Worm (Caenorhabditis elegans) whole organism, L4 larva: ENCODE measurements around the gene skr-4.
"Not testable (repeated sequence)": the region's sequence is repeated elsewhere in the genome, so short reads cannot be mapped to it uniquely, and the experiment has no call there.

Source experiments
- R02D3.7 ChIP-seq: fragments of 150-350 bp; sonication (generic microtip); optimal IDR thresholded peaks from 3 replicates; lab custom pipeline; 2014; ENCODE audit warnings: missing biosample characterization, missing genetic modification characterization
- Y105C5A.15 ChIP-seq: fragments of 200-800 bp; sonication (Bioruptor generic); IDR thresholded peaks from 2 replicates; pipeline ENCODE4 v1.3.6; 2022; ENCODE audit warnings: missing genetic modification characterization, missing compliant biosample characterization
- Y48G9A.11 ChIP-seq: fragments of 200-800 bp; sonication (Bioruptor generic); IDR thresholded peaks from 2 replicates; pipeline ENCODE4 v1.3.6; 2022; ENCODE audit warnings: missing genetic modification reagents, missing genetic modification characterization, missing compliant biosample characterization
- ZK337.2 ChIP-seq: fragments of 200-800 bp; sonication (Bioruptor generic); IDR thresholded peaks from 2 replicates; pipeline ENCODE4 v1.3.6; 2022; ENCODE audit warnings: missing genetic modification reagents, missing genetic modification characterization, missing compliant biosample characterization
- aha-1 ChIP-seq: fragments of 150-350 bp; peaks from one replicate; lab custom pipeline; 2014; ENCODE audit warnings: missing biosample characterization, missing genetic modification characterization
- aly-2 ChIP-seq: sonication (generic microtip); optimal IDR thresholded peaks from 2 replicates; lab custom pipeline; 2018; ENCODE audit warnings: missing biosample characterization, missing genetic modification characterization
- ama-1 ChIP-seq: fragments of 150-350 bp; optimal IDR thresholded peaks from 2 replicates; lab custom pipeline; 2014; ENCODE audit warnings: inconsistent platforms, mixed read lengths
- ceh-20 ChIP-seq: fragments of 200-800 bp; sonication (Bioruptor generic); IDR thresholded peaks from 2 replicates; pipeline ENCODE4 v1.3.6; 2022; ENCODE audit warnings: missing genetic modification reagents, missing genetic modification characterization, missing compliant biosample characterization
- ces-1 ChIP-seq: fragments of 150-350 bp; sonication (generic microtip); optimal IDR thresholded peaks from 4 replicates; lab custom pipeline; 2014; ENCODE audit warnings: missing biosample characterization, missing genetic modification reagents, missing genetic modification characterization
- daf-16 ChIP-seq, 3 experiments: sonication (generic microtip); optimal IDR thresholded peaks; 2 replicates each; lab custom pipeline; 2016 to 2017; ENCODE audit warnings: missing genetic modification characterization in 3 of 3, missing genetic modification reagents in 3 of 3, mild to moderate bottlenecking in 2 of 3, missing compliant biosample characterization in 2 of 3, missing biosample characterization in 1 of 3, moderate library complexity in 1 of 3
- daf-19 ChIP-seq: fragments of 200-800 bp; sonication (Bioruptor generic); conservative IDR thresholded peaks from 2 replicates; pipeline ENCODE4 v1.3.6; 2022; ENCODE audit warnings: missing genetic modification characterization, missing compliant biosample characterization
- dpl-1 ChIP-seq: fragments of 150-350 bp; optimal IDR thresholded peaks from 2 replicates; lab custom pipeline; 2014; ENCODE audit warnings: missing biosample characterization, missing genetic modification reagents, missing genetic modification characterization
- jun-1 ChIP-seq: fragments of 150-350 bp; optimal IDR thresholded peaks from 2 replicates; lab custom pipeline; 2014; ENCODE audit warnings: missing biosample characterization, missing genetic modification reagents, missing genetic modification characterization
- lim-7 ChIP-seq: fragments of 200-800 bp; sonication (Bioruptor generic); IDR thresholded peaks from 2 replicates; pipeline ENCODE4 v1.3.6; 2022; ENCODE audit warnings: missing genetic modification characterization, missing compliant biosample characterization
- lin-13 ChIP-seq: fragments of 150-350 bp; optimal IDR thresholded peaks from 2 replicates; lab custom pipeline; 2014; ENCODE audit warnings: missing biosample characterization, missing genetic modification reagents, missing genetic modification characterization
- lin-38 ChIP-seq: fragments of 200-800 bp; sonication (Bioruptor generic); IDR thresholded peaks from 2 replicates; pipeline ENCODE4 v1.3.6; 2022; ENCODE audit warnings: missing genetic modification reagents, missing genetic modification characterization, missing compliant biosample characterization
- madf-9 ChIP-seq: fragments of 200-800 bp; sonication (Bioruptor generic); conservative IDR thresholded peaks from 2 replicates; pipeline ENCODE4 v1.3.6; 2022; ENCODE audit warnings: missing genetic modification reagents, missing genetic modification characterization, missing compliant biosample characterization
- mep-1 ChIP-seq: fragments of 150-350 bp; sonication (generic microtip); optimal IDR thresholded peaks from 3 replicates; lab custom pipeline; 2014; ENCODE audit warnings: missing biosample characterization, missing genetic modification characterization
- mxl-2 ChIP-seq: fragments of 200-800 bp; sonication (Bioruptor generic); conservative IDR thresholded peaks from 2 replicates; pipeline ENCODE4 v1.3.6; 2022; ENCODE audit warnings: missing genetic modification reagents, missing genetic modification characterization, missing compliant biosample characterization
- mxl-3 ChIP-seq: fragments of 200-800 bp; sonication (Bioruptor generic); optimal IDR thresholded peaks from 2 replicates; lab custom pipeline; 2018; ENCODE audit warnings: mild to moderate bottlenecking, missing genetic modification characterization, missing compliant biosample characterization
- nhr-10 ChIP-seq: fragments of 150-350 bp; optimal IDR thresholded peaks from 2 replicates; lab custom pipeline; 2014; ENCODE audit warnings: missing biosample characterization, missing genetic modification characterization
- nhr-11 ChIP-seq: fragments of 150-350 bp; optimal IDR thresholded peaks from 2 replicates; lab custom pipeline; 2014; ENCODE audit warnings: missing biosample characterization, missing genetic modification characterization
- nhr-111 ChIP-seq: fragments of 200-800 bp; sonication (Bioruptor generic); optimal IDR thresholded peaks from 2 replicates; lab custom pipeline; 2018; ENCODE audit warnings: mild to moderate bottlenecking, missing genetic modification characterization, missing compliant biosample characterization
- nhr-25 ChIP-seq: sonication (generic microtip); optimal IDR thresholded peaks from 2 replicates; lab custom pipeline; 2017; ENCODE audit warnings: missing genetic modification characterization, mild to moderate bottlenecking, missing compliant biosample characterization, antibody characterized with exemption, moderate library complexity, borderline replicate concordance; ENCODE audit not compliant: insufficient read depth
- nhr-28 ChIP-seq: fragments of 150-350 bp; optimal IDR thresholded peaks from 2 replicates; lab custom pipeline; 2014; ENCODE audit warnings: missing biosample characterization, missing genetic modification characterization
- nhr-41 ChIP-seq: fragments of 200-800 bp; sonication (Bioruptor generic); IDR thresholded peaks from 2 replicates; pipeline ENCODE4 v1.3.6; 2022; ENCODE audit warnings: missing genetic modification reagents, missing genetic modification characterization, missing compliant biosample characterization
- nhr-48 ChIP-seq: sonication (generic microtip); optimal IDR thresholded peaks from 2 replicates; lab custom pipeline; 2016; ENCODE audit warnings: mild to moderate bottlenecking, missing genetic modification characterization, missing compliant biosample characterization
- nhr-76 ChIP-seq: fragments of 150-350 bp; optimal IDR thresholded peaks from 2 replicates; lab custom pipeline; 2014; ENCODE audit warnings: missing biosample characterization, missing genetic modification characterization
- rbr-2 ChIP-seq: sonication (generic microtip); optimal IDR thresholded peaks from 2 replicates; lab custom pipeline; 2016; ENCODE audit warnings: missing genotype, missing genetic modification characterization, missing compliant biosample characterization
- snpc-1.2 ChIP-seq: fragments of 200-800 bp; sonication (Bioruptor generic); IDR thresholded peaks from 2 replicates; pipeline ENCODE4 v1.3.6; 2022; ENCODE audit warnings: missing genetic modification reagents, missing genetic modification characterization, missing compliant biosample characterization
- snpc-4 ChIP-seq: fragments of 150-350 bp; optimal IDR thresholded peaks from 2 replicates; lab custom pipeline; 2014; ENCODE audit warnings: missing biosample characterization, missing genetic modification characterization
- spr-1 ChIP-seq: sonication (generic microtip); optimal IDR thresholded peaks from 2 replicates; lab custom pipeline; 2016; ENCODE audit warnings: mild to moderate bottlenecking, missing genetic modification characterization, missing compliant biosample characterization
- tra-1 ChIP-seq: fragments of 200-800 bp; sonication (Bioruptor generic); IDR thresholded peaks from 2 replicates; pipeline ENCODE4 v1.3.6; 2022; ENCODE audit warnings: missing genetic modification reagents, missing genetic modification characterization, missing compliant biosample characterization
- unc-130 ChIP-seq: sonication (generic microtip); optimal IDR thresholded peaks from 2 replicates; lab custom pipeline; 2016; ENCODE audit warnings: missing genetic modification reagents, missing genetic modification characterization, missing compliant biosample characterization
- unc-62 ChIP-seq, 3 experiments: fragments of 150-350 bp in 1 of 3; sonication (generic microtip); optimal IDR thresholded peaks in 2 of 3; peaks in 1 of 3; 1 replicate in 1 of 3; 2 replicates in 2 of 3; lab custom pipeline; 2014 to 2017; ENCODE audit warnings: missing biosample characterization in 3 of 3, missing genetic modification characterization in 3 of 3, missing genetic modification reagents in 3 of 3, missing genotype in 1 of 3
- zfp-2 ChIP-seq: sonication (generic microtip); optimal IDR thresholded peaks from 2 replicates; lab custom pipeline; 2016; ENCODE audit warnings: mild to moderate bottlenecking, missing genetic modification characterization, missing compliant biosample characterization

skr-4 gene

ce11 chrV:19934223-19934622 is 10.2 kb downstream of the skr-4 start, which contains the start of gene algn-7:
Gene algn-7, minus strand, starts transcription at chrV:19934323.
- TF ChIP-seq madf-9 (GFP tag; lab: Robert Waterston, UW) (no peak), lim-7 (GFP tag; lab: Robert Waterston, UW) (no peak), ces-1 (GFP tag; lab: Kevin White, UChicago) (no peak), nhr-10 (no peak), nhr-25 (tag; lab: Kevin White, UChicago) (no peak), snpc-4 (no peak), lin-13 (GFP tag; lab: Kevin White, UChicago) (no peak), jun-1 (tag; lab: Kevin White, UChicago) (no peak), tra-1 (GFP tag; lab: Robert Waterston, UW) (no peak), daf-19 (GFP tag; lab: Robert Waterston, UW) (no peak)

ce11 chrV:19936945-19937344 is 12.9 kb downstream of the skr-4 start:
- TF ChIP-seq unc-62 (GFP tag; optimal IDR thresholded peaks at IDR 0.05 in 1 of 2; lab: Kevin White, UChicago): peak in 1 of 2 experiments; percentile 50
- no peak for TF ChIP-seq unc-62 (tag; optimal IDR thresholded peaks at IDR 0.05; lab: Kevin White, UChicago)
- no peak for TF ChIP-seq mxl-2 (GFP tag; lab: Robert Waterston, UW)
- no peak for TF ChIP-seq spr-1 (tag; lab: Kevin White, UChicago)
- TF ChIP-seq mxl-3: no peak

ce11 chrV:19946529-19946928 is 22.5 kb downstream of the skr-4 start, which contains the start of gene dhs-24:
Gene dhs-24, minus strand, starts transcription at chrV:19946629.
- 0 out of 2 replicates have a peak, but pooled peaks have one; percentile 21 for TF ChIP-seq lin-38 (GFP tag; lab: Robert Waterston, UW)
- TF ChIP-seq aly-2 (tag; lab: Kevin White, UChicago): no peak
- no peak for TF ChIP-seq dpl-1
- TF ChIP-seq ama-1 (lab: Kevin White, UChicago): peak; percentile 55
- 0 out of 2 replicates have a peak, but pooled peaks have one; percentile 13 for TF ChIP-seq snpc-1.2 (GFP tag; lab: Robert Waterston, UW)

ce11 chrV:19948993-19949392 is 25.0 kb downstream of the skr-4 start, which contains the start of gene tmed-4:
Gene tmed-4, minus strand, starts transcription at chrV:19949093.
- not testable (repeated sequence) for TF ChIP-seq nhr-48 (tag; lab: Kevin White, UChicago); nhr-41 (GFP tag; lab: Robert Waterston, UW); ZK337.2 (GFP tag; lab: Robert Waterston, UW)

ce11 chrV:19949721-19950120 is 25.7 kb downstream of the skr-4 start, which contains the start of gene Y60A3A.8:
Gene Y60A3A.8, plus strand, starts transcription at chrV:19949978.
- not testable (repeated sequence) for TF ChIP-seq nhr-111; ceh-20 (GFP tag; lab: Robert Waterston, UW); ZK337.2 (GFP tag; lab: Robert Waterston, UW)

DNA sequence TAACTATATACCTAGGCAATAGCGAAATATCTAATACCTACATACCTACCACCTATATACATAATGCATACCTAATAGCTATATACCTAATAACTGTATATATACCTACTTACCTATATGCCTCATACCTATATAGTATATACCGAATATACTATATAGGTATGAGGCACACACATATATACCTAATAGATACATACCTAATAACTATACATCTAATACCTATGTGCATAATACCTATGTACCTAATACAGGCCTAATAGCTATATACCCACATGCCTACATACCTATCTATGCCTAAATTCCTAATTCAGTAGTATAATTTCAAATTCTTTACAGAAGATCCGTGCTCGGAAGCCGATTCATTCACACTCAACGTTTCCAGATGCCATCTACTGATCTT is 30.5 kb downstream of the skr-4 start:
- peak in 1 of 2 experiments; percentile 72 for TF ChIP-seq unc-62 (GFP tag; optimal IDR thresholded peaks at IDR 0.05 in 1 of 2; lab: Kevin White, UChicago)
- TF ChIP-seq unc-62 (tag; optimal IDR thresholded peaks at IDR 0.05; lab: Kevin White, UChicago): no peak
- no peak for TF ChIP-seq nhr-76 (tag; lab: Kevin White, UChicago)

ce11 chrV:19955171-19955570 is 31.1 kb downstream of the skr-4 start, which contains the start of gene abhd-3.1:
Gene abhd-3.1, plus strand, starts transcription at chrV:19955488.
- TF ChIP-seq zfp-2 (tag; lab: Kevin White, UChicago) (no peak), Y48G9A.11 (no peak), R02D3.7 (tag; lab: Kevin White, UChicago) (no peak), lim-7 (GFP tag; lab: Robert Waterston, UW) (no peak), mxl-2 (GFP tag; lab: Robert Waterston, UW) (no peak), Y105C5A.15 (GFP tag; lab: Robert Waterston, UW) (no peak), nhr-41 (GFP tag; lab: Robert Waterston, UW) (no peak), daf-16 (GFP tag; optimal IDR thresholded peaks at IDR 0.05; lab: Kevin White, UChicago) (no peak), daf-16 (tag; optimal IDR thresholded peaks at IDR 0.05; lab: Kevin White, UChicago) (no peak), rbr-2 (tag; lab: Kevin White, UChicago) (no peak), nhr-11 (tag; lab: Kevin White, UChicago) (no peak), unc-62 (GFP tag; optimal IDR thresholded peaks at IDR 0.05 in 1 of 2; lab: Kevin White, UChicago) (peak in 1 of 2 experiments; percentile 32), unc-62 (tag; optimal IDR thresholded peaks at IDR 0.05; lab: Kevin White, UChicago) (no peak), nhr-10 (no peak), unc-130 (GFP tag; lab: Kevin White, UChicago) (no peak), daf-19 (GFP tag; lab: Robert Waterston, UW) (no peak), nhr-76 (tag; lab: Kevin White, UChicago) (no peak), nhr-111 (no peak), jun-1 (tag; lab: Kevin White, UChicago) (no peak), snpc-4 (no peak), mep-1 (tag; lab: Kevin White, UChicago) (peak; percentile 3), aha-1 (tag; lab: Kevin White, UChicago) (peak; percentile 91), nhr-28 (tag; lab: Kevin White, UChicago) (peak; percentile 22)
